Worm (Caenorhabditis elegans) whole organism, late embryonic: Measurements from ENCODE around the gene abu-10.

Experiments
- fkh-10 ChIP-seq: fragments of 150-350 bp; optimal IDR thresholded peaks from 2 replicates; lab custom pipeline; 2014; ENCODE audit warnings: missing biosample characterization, missing genetic modification reagents, missing genetic modification characterization
- nfya-1 ChIP-seq: sonication (generic microtip); optimal IDR thresholded peaks from 2 replicates; lab custom pipeline; 2017; ENCODE audit warnings: missing genetic modification characterization, mild to moderate bottlenecking, missing compliant biosample characterization, antibody characterized with exemption, moderate library complexity

DNA sequence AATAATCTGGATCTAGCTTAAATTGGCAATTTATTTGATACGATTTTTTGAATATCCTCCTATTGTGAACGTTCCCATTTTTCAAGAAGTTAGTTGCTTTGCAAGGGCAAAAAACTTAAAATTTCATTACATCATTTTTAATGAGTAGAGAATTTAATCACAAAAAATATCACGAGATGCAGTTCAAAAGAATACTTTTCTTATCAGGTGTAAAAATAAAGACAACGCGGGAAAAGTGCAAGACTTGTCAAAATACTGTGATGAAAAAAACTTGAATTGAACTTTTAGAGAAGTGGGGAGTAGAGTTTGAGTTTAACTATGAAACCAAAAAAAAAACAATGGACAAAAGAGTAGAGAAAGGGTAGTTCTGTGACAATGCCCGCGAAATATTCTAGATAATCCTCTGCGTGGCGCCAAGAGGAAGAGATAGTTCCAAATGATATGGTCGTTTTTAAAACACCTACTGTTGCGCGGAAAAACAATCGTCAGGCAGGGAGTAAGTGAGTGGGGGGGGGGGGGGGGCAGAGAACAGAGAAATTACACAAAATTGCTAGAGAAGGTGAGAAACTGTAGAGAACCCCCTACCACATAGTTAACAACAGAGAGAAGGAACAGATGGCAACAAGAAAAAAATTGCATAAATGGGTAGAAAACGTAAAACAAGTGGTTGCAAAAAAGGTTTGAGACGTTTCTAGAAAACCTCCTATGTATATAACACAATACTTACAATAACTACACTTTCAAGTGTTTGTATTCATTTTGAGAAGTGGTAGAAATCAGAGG, 27.1 kb downstream of the abu-10 start:
- TF ChIP-seq fkh-10 (GFP tag; lab: Kevin White, UChicago) (no peak), nfya-1 (tag; lab: Kevin White, UChicago) (no peak)
